Fruit fly (Drosophila melanogaster): ENCODE data around the gene sina.

Gene sina

dm6 chr3L:16870723-16871137 is 17.2 kb downstream of the sina start (continued):
- no peak for TF ChIP-seq B-H2 (GFP tag; optimal IDR thresholded peaks at IDR 0.05)
- TF ChIP-seq Dfd (GFP tag; optimal IDR thresholded peaks at IDR 0.05), result no peak
- TF ChIP-seq CG32767 (GFP tag; IDR thresholded peaks at IDR 0.05), result no peak
- TF ChIP-seq Sox100B (GFP tag; optimal IDR thresholded peaks at IDR 0.05), result peak; percentile 55
- no peak for TF ChIP-seq Ptx1 (GFP tag; IDR thresholded peaks at IDR 0.05)
- TF ChIP-seq CG3407 (GFP tag; optimal IDR thresholded peaks at IDR 0.05), result no peak
- TF ChIP-seq Ets65A (GFP tag), result peak; percentile 75
- TF ChIP-seq Stat92E (GFP tag; optimal IDR thresholded peaks at IDR 0.05), result no peak
- no peak for TF ChIP-seq hb (GFP tag; IDR thresholded peaks at IDR 0.05; ENCODE audit: partially characterized antibody)
- TF ChIP-seq CG16779 (GFP tag; IDR thresholded peaks at IDR 0.05), result no peak
- no peak for TF ChIP-seq Rx (GFP tag; IDR thresholded peaks at IDR 0.05)
- TF ChIP-seq CG10959 (GFP tag; IDR thresholded peaks at IDR 0.05), result no peak
- TF ChIP-seq CG1792 (GFP tag; optimal IDR thresholded peaks at IDR 0.05), result no peak
- no peak for TF ChIP-seq HLH54F (GFP tag; optimal IDR thresholded peaks at IDR 0.05)
- TF ChIP-seq ap (GFP tag; IDR thresholded peaks at IDR 0.05), result no peak
- no peak for TF ChIP-seq trh (GFP tag; optimal IDR thresholded peaks at IDR 0.05)
- no peak for TF ChIP-seq CG11560 (tag; IDR thresholded peaks at IDR 0.05)
- no peak for TF ChIP-seq ham (GFP tag; IDR thresholded peaks at IDR 0.05)
- no peak for TF ChIP-seq rib (GFP tag; IDR thresholded peaks at IDR 0.05)
- peak; percentile 39 for TF ChIP-seq CG10147 (GFP tag; optimal IDR thresholded peaks at IDR 0.05)
- no peak for TF ChIP-seq HmgZ (tag; optimal IDR thresholded peaks at IDR 0.05)
- TF ChIP-seq CG34422 (GFP tag; IDR thresholded peaks at IDR 0.05), result no peak
- TF ChIP-seq CG8924 (tag; optimal IDR thresholded peaks at IDR 0.05), result peak; percentile 48
- no peak for TF ChIP-seq sc (optimal IDR thresholded peaks at IDR 0.05)
- no peak for TF ChIP-seq sc (GFP tag; optimal IDR thresholded peaks at IDR 0.05)
- TF ChIP-seq CG3281 (GFP tag; optimal IDR thresholded peaks at IDR 0.05), result peak; percentile 47
- no peak for TF ChIP-seq sob (GFP tag; IDR thresholded peaks at IDR 0.05)
- no peak for TF ChIP-seq abd-A (tag; optimal IDR thresholded peaks at IDR 0.05)
- TF ChIP-seq cwo (GFP tag; optimal IDR thresholded peaks at IDR 0.05), result peak; percentile 18
- TF ChIP-seq Side (GFP tag; optimal IDR thresholded peaks at IDR 0.05), result no peak
- no peak for TF ChIP-seq CG17802 (tag; optimal IDR thresholded peaks at IDR 0.05)
- no peak for TF ChIP-seq Poxn (GFP tag; IDR thresholded peaks at IDR 0.05)
- TF ChIP-seq Hr39 (optimal IDR thresholded peaks at IDR 0.05), result no peak
- no peak for TF ChIP-seq CG4707 (GFP tag; optimal IDR thresholded peaks at IDR 0.05)
- no peak for TF ChIP-seq CG15601 (tag; optimal IDR thresholded peaks at IDR 0.05)
- TF ChIP-seq psq (GFP tag; optimal IDR thresholded peaks at IDR 0.05), result no peak
- TF ChIP-seq chn (GFP tag; optimal IDR thresholded peaks at IDR 0.05), result no peak
- TF ChIP-seq crol (GFP tag; IDR thresholded peaks at IDR 0.05), result no peak; the same call in 1 of the 2 replicates
- TF ChIP-seq Fer1 (GFP tag; optimal IDR thresholded peaks at IDR 0.05), result peak; percentile 15
- no peak for TF ChIP-seq CG2199 (GFP tag; IDR thresholded peaks at IDR 0.05)
- no peak for TF ChIP-seq Dad (GFP tag; optimal IDR thresholded peaks at IDR 0.05)
- TF ChIP-seq Dll (GFP tag; IDR thresholded peaks at IDR 0.05; ENCODE audit: partially characterized antibody), result no peak
- no peak for TF ChIP-seq Doc3 (GFP tag; IDR thresholded peaks at IDR 0.05; ENCODE audit: partially characterized antibody)
- no peak for TF ChIP-seq CG4404 (GFP tag; IDR thresholded peaks at IDR 0.05)
- TF ChIP-seq gcm (GFP tag; optimal IDR thresholded peaks at IDR 0.05), result peak; percentile 21
- TF ChIP-seq CG15073 (GFP tag; optimal IDR thresholded peaks at IDR 0.05), result no peak
- peak in 1 of 2 experiments; percentile 54 for TF ChIP-seq Hr51 (GFP tag; optimal IDR thresholded peaks at IDR 0.05)
- TF ChIP-seq sug (tag; optimal IDR thresholded peaks at IDR 0.05), result no peak
- no peak for TF ChIP-seq CG34224 (GFP tag; IDR thresholded peaks at IDR 0.05; ENCODE audit: partially characterized antibody)
- TF ChIP-seq CG8765 (GFP tag; IDR thresholded peaks at IDR 0.05), result no peak
- TF ChIP-seq cad (GFP tag; optimal IDR thresholded peaks at IDR 0.05), result no peak
- peak; percentile 20 for TF ChIP-seq CrebB (tag; optimal IDR thresholded peaks at IDR 0.05)
- TF ChIP-seq pum (GFP tag; optimal IDR thresholded peaks at IDR 0.05), result no peak
